Fruit fly (Drosophila melanogaster) whole organism, embryonic: ENCODE data around the gene CG44044.
A peak's percentile ranks its signal among the peaks of the same experiment; 100 is the strongest.

Experiments used
- CG10431 ChIP-seq: fragments of 200-800 bp; sonication (Bioruptor generic); optimal IDR thresholded peaks from 3 replicates; lab custom pipeline; 2018; ENCODE audit warnings: missing biosample characterization, mild to moderate bottlenecking, missing genetic modification characterization
- CG15601 ChIP-seq: fragments of 200-800 bp; sonication (Bioruptor generic); optimal IDR thresholded peaks from 3 replicates; lab custom pipeline; 2019; ENCODE audit warnings: missing biosample characterization, mild to moderate bottlenecking, missing genetic modification characterization, moderate library complexity
- CG16813 ChIP-seq: fragments of 200-800 bp; sonication (Bioruptor generic); IDR thresholded peaks from 3 replicates; pipeline ENCODE4 v1.3.6; 2022; ENCODE audit warnings: missing biosample characterization, missing genetic modification characterization; ENCODE audit not compliant: partially characterized antibody
- CG17829 ChIP-seq: fragments of 200-800 bp; optimal IDR thresholded peaks from 2 replicates; lab custom pipeline; 2019; ENCODE audit warnings: missing biosample characterization, mild to moderate bottlenecking, missing genetic modification characterization, moderate library complexity
- CG18599 ChIP-seq: fragments of 200-800 bp; sonication (Bioruptor generic); optimal IDR thresholded peaks from 3 replicates; lab custom pipeline; 2017; ENCODE audit warnings: missing biosample characterization, missing genetic modification characterization, mild to moderate bottlenecking, moderate library complexity, missing genetic modification reagents
- CG33213 ChIP-seq: fragments of 200-800 bp; sonication (Bioruptor generic); optimal IDR thresholded peaks from 3 replicates; lab custom pipeline; 2016; ENCODE audit warnings: missing biosample characterization, missing genetic modification characterization
- CG3995 ChIP-seq: fragments of 200-800 bp; sonication (Bioruptor generic); optimal IDR thresholded peaks from 3 replicates; lab custom pipeline; 2016; ENCODE audit warnings: missing biosample characterization, missing genetic modification characterization
- CG6175 ChIP-seq: fragments of 200-800 bp; sonication (Bioruptor generic); IDR thresholded peaks from 3 replicates; pipeline ENCODE4 v1.3.6; 2022; ENCODE audit warnings: missing biosample characterization, missing genetic modification characterization
- CG6254 ChIP-seq: fragments of 200-800 bp; sonication (Bioruptor generic); optimal IDR thresholded peaks from 3 replicates; lab custom pipeline; 2017; ENCODE audit warnings: mild to moderate bottlenecking, missing biosample characterization, missing genetic modification reagents, missing genetic modification characterization
- CG7963 ChIP-seq: fragments of 200-800 bp; sonication (Bioruptor generic); IDR thresholded peaks from 3 replicates; pipeline ENCODE4 v1.3.6; 2022; ENCODE audit warnings: missing biosample characterization, missing genetic modification characterization; ENCODE audit not compliant: partially characterized antibody
- CG9727 ChIP-seq: fragments of 200-800 bp; sonication (Bioruptor generic); optimal IDR thresholded peaks from 3 replicates; lab custom pipeline; 2017; ENCODE audit warnings: missing biosample characterization, mild to moderate bottlenecking, missing genetic modification characterization
- Camta ChIP-seq: fragments of 200-800 bp; sonication (Bioruptor generic); optimal IDR thresholded peaks from 2 replicates; lab custom pipeline; 2016; ENCODE audit warnings: missing biosample characterization, missing genetic modification characterization
- CkIIα-i1 ChIP-seq: fragments of 200-800 bp; sonication (Bioruptor generic); IDR thresholded peaks from 2 replicates; pipeline ENCODE4 v1.3.6; 2022; ENCODE audit warnings: missing biosample characterization, missing genetic modification characterization
- Deaf1 ChIP-seq: fragments of 200-800 bp; optimal IDR thresholded peaks from 3 replicates; lab custom pipeline; 2019; ENCODE audit warnings: missing biosample characterization, mild to moderate bottlenecking, missing genetic modification characterization, moderate library complexity
- Doc3 ChIP-seq: fragments of 200-800 bp; sonication (Bioruptor generic); IDR thresholded peaks from 3 replicates; pipeline ENCODE4 v1.3.6; 2022; ENCODE audit warnings: missing biosample characterization, missing genetic modification characterization; ENCODE audit not compliant: partially characterized antibody
- E2f2 ChIP-seq: fragments of 200-800 bp; sonication (Bioruptor generic); IDR thresholded peaks from 2 replicates; pipeline ENCODE4 v1.3.6; 2022; ENCODE audit warnings: missing biosample characterization, missing genetic modification characterization
- Fer1 ChIP-seq: fragments of 200-800 bp; sonication (Bioruptor generic); optimal IDR thresholded peaks from 2 replicates; lab custom pipeline; 2017; ENCODE audit warnings: missing biosample characterization, mild to moderate bottlenecking, missing genetic modification characterization
- Hey ChIP-seq: fragments of 200-800 bp; sonication (Bioruptor generic); optimal IDR thresholded peaks from 3 replicates; lab custom pipeline; 2018; ENCODE audit warnings: missing biosample characterization, mild to moderate bottlenecking, missing genetic modification characterization
- Hr78 ChIP-seq, 2 experiments: fragments of 200-800 bp in 1 of 2; fragments of >200 bp in 1 of 2; sonication (Bioruptor generic) in 1 of 2; optimal IDR thresholded peaks; 2 replicates each; lab custom pipeline; 2017 to 2019; ENCODE audit warnings: missing biosample characterization in 2 of 2, missing genetic modification characterization in 2 of 2, mild to moderate bottlenecking in 1 of 2, moderate library complexity in 1 of 2
- Lim3 ChIP-seq: fragments of 200-800 bp; sonication (Bioruptor generic); IDR thresholded peaks from 2 replicates; pipeline ENCODE4 v1.3.6; 2022; ENCODE audit warnings: missing biosample characterization, missing genetic modification characterization
- Meics ChIP-seq: fragments of 200-800 bp; sonication (Bioruptor generic); optimal IDR thresholded peaks from 2 replicates; lab custom pipeline; 2017; ENCODE audit warnings: missing biosample characterization, mild to moderate bottlenecking, missing genetic modification characterization
- NK7.1 ChIP-seq: fragments of 200-800 bp; sonication (Bioruptor generic); optimal IDR thresholded peaks from 3 replicates; lab custom pipeline; 2016; ENCODE audit warnings: missing biosample characterization, missing genetic modification characterization
- Scr ChIP-seq: fragments of 200-800 bp; sonication (Bioruptor generic); IDR thresholded peaks from 2 replicates; pipeline ENCODE4 v1.3.6; 2022; ENCODE audit warnings: missing biosample characterization, missing genetic modification characterization; ENCODE audit not compliant: partially characterized antibody
- Sry-δ ChIP-seq: fragments of 200-800 bp; sonication (Bioruptor generic); optimal IDR thresholded peaks from 2 replicates; lab custom pipeline; 2016; ENCODE audit warnings: missing biosample characterization, missing genetic modification characterization
- Tbp ChIP-seq: fragments of >200 bp; optimal IDR thresholded peaks from 2 replicates; lab custom pipeline; 2018; ENCODE audit warnings: missing biosample characterization, missing genetic modification characterization
- Trl ChIP-seq, 3 experiments: fragments of >200 bp in 2 of 3; fragments of 200-800 bp in 1 of 3; sonication (Bioruptor generic) in 1 of 3; optimal IDR thresholded peaks; 2 replicates in 1 of 3; 3 replicates in 2 of 3; lab custom pipeline; 2016 to 2017; ENCODE audit warnings: missing biosample characterization in 1 of 3, missing genetic modification characterization in 1 of 3
- Vsx1 ChIP-seq: fragments of 200-800 bp; sonication (Bioruptor generic); optimal IDR thresholded peaks from 2 replicates; lab custom pipeline; 2017; ENCODE audit warnings: missing biosample characterization, mild to moderate bottlenecking, missing genetic modification characterization, missing genetic modification reagents
- Xrp1 ChIP-seq: fragments of 200-800 bp; sonication (Bioruptor generic); IDR thresholded peaks from 2 replicates; pipeline ENCODE4 v1.3.6; 2022; ENCODE audit warnings: missing biosample characterization, missing genetic modification characterization
- ac ChIP-seq: fragments of 200-800 bp; sonication (Bioruptor generic); optimal IDR thresholded peaks from 3 replicates; lab custom pipeline; 2017; ENCODE audit warnings: missing biosample characterization, mild to moderate bottlenecking, missing genetic modification characterization
- amos ChIP-seq: fragments of 200-800 bp; sonication (Bioruptor generic); IDR thresholded peaks from 2 replicates; pipeline ENCODE4 v1.3.6; 2022; ENCODE audit warnings: missing biosample characterization, missing genetic modification characterization; ENCODE audit not compliant: partially characterized antibody
- cad ChIP-seq: fragments of >200 bp; optimal IDR thresholded peaks from 2 replicates; lab custom pipeline; 2017; ENCODE audit warnings: missing biosample characterization, missing genetic modification characterization
- caup ChIP-seq: fragments of 200-800 bp; sonication (Bioruptor generic); optimal IDR thresholded peaks from 3 replicates; lab custom pipeline; 2017; ENCODE audit warnings: missing biosample characterization, mild to moderate bottlenecking, missing genetic modification characterization, moderate library complexity; ENCODE audit not compliant: severe bottlenecking
- corto ChIP-seq: fragments of 200-800 bp; sonication (Bioruptor generic); optimal IDR thresholded peaks from 2 replicates; lab custom pipeline; 2016; ENCODE audit warnings: missing biosample characterization, mild to moderate bottlenecking, missing genetic modification characterization, moderate library complexity
- crol ChIP-seq: fragments of 200-800 bp; sonication (Bioruptor generic); IDR thresholded peaks from 2 replicates; pipeline ENCODE4 v1.3.6; 2022; ENCODE audit warnings: missing biosample characterization, missing genetic modification characterization
- dan ChIP-seq: fragments of 200-800 bp; sonication (Bioruptor generic); IDR thresholded peaks from 2 replicates; pipeline ENCODE4 v1.3.6; 2022; ENCODE audit warnings: missing biosample characterization, missing genetic modification characterization
- eyg ChIP-seq: fragments of 200-800 bp; sonication (Bioruptor generic); optimal IDR thresholded peaks from 3 replicates; lab custom pipeline; 2016; ENCODE audit warnings: missing biosample characterization, missing genetic modification characterization
- gem ChIP-seq: fragments of 200-800 bp; sonication (Bioruptor generic); optimal IDR thresholded peaks from 2 replicates; lab custom pipeline; 2019; ENCODE audit warnings: missing biosample characterization, mild to moderate bottlenecking, missing genetic modification characterization, moderate library complexity
- grn ChIP-seq: fragments of 200-800 bp; sonication (Bioruptor generic); optimal IDR thresholded peaks from 3 replicates; lab custom pipeline; 2017; ENCODE audit warnings: missing biosample characterization, missing genetic modification characterization
- ham ChIP-seq: fragments of 200-800 bp; sonication (Bioruptor generic); IDR thresholded peaks from 2 replicates; pipeline ENCODE4 v1.3.6; 2022; ENCODE audit warnings: missing biosample characterization, missing genetic modification characterization
- hth ChIP-seq: fragments of >200 bp; optimal IDR thresholded peaks from 2 replicates; lab custom pipeline; 2017; ENCODE audit warnings: inconsistent platforms
- jing ChIP-seq: fragments of 200-800 bp; sonication (Bioruptor generic); optimal IDR thresholded peaks from 2 replicates; lab custom pipeline; 2018; ENCODE audit warnings: missing biosample characterization, mild to moderate bottlenecking, missing genetic modification characterization
- nmo ChIP-seq: fragments of 200-800 bp; sonication (Bioruptor generic); optimal IDR thresholded peaks from 2 replicates; lab custom pipeline; 2018; ENCODE audit warnings: missing biosample characterization, mild to moderate bottlenecking, missing genetic modification characterization, moderate library complexity
- ranshi ChIP-seq: fragments of 200-800 bp; sonication (Bioruptor generic); IDR thresholded peaks from 2 replicates; pipeline ENCODE4 v1.3.6; 2022; ENCODE audit warnings: missing biosample characterization, missing genetic modification characterization
- row ChIP-seq: fragments of 200-800 bp; sonication (Bioruptor generic); IDR thresholded peaks from 3 replicates; pipeline ENCODE4 v1.3.6; 2022; ENCODE audit warnings: missing biosample characterization, missing genetic modification characterization
- sima ChIP-seq: fragments of 200-800 bp; sonication (Bioruptor generic); optimal IDR thresholded peaks from 2 replicates; lab custom pipeline; 2016; ENCODE audit warnings: missing biosample characterization, missing genetic modification characterization
- tll ChIP-seq, 2 experiments: fragments of 200-800 bp in 1 of 2; fragments of >200 bp in 1 of 2; sonication (Bioruptor generic) in 1 of 2; optimal IDR thresholded peaks; 2 replicates each; lab custom pipeline; 2017 to 2019; ENCODE audit warnings: missing biosample characterization in 2 of 2, missing genetic modification characterization in 2 of 2, mild to moderate bottlenecking in 1 of 2, moderate library complexity in 1 of 2
- usp ChIP-seq: fragments of >200 bp; optimal IDR thresholded peaks from 2 replicates; lab custom pipeline; 2017; ENCODE audit warnings: missing biosample characterization, missing genetic modification characterization
- zen2 ChIP-seq: fragments of 200-800 bp; sonication (Bioruptor generic); IDR thresholded peaks from 3 replicates; pipeline ENCODE4 v1.3.6; 2022; ENCODE audit warnings: missing biosample characterization, missing genetic modification characterization; ENCODE audit not compliant: partially characterized antibody

Gene CG44044

dm6 chr3R:16309302-16310080, 12.1 kb upstream of the CG44044 start (continued):
- TF ChIP-seq tll (GFP tag; optimal IDR thresholded peaks at IDR 0.05; lab: Kevin White, UChicago) (no peak), caup (GFP tag; lab: Kevin White, UChicago) (no peak), Camta (GFP tag; lab: Kevin White, UChicago) (no peak), Vsx1 (GFP tag; lab: Kevin White, UChicago) (no peak), Doc3 (no peak), ranshi (GFP tag; lab: Robert Waterston, UW) (no peak), CkIIα-i1 (GFP tag; lab: Robert Waterston, UW) (no peak), jing (no peak), CG33213 (GFP tag; lab: Kevin White, UChicago) (no peak), CG18599 (GFP tag; lab: Kevin White, UChicago) (peak; percentile 33), Hr78 (GFP tag; optimal IDR thresholded peaks at IDR 0.05; lab: Kevin White, UChicago) (no peak), CG3995 (GFP tag; lab: Kevin White, UChicago) (no peak), CG6175 (GFP tag; lab: Robert Waterston, UW) (peak; percentile 35; the same call in 1 of the 3 replicates), grn (GFP tag; lab: Kevin White, UChicago) (peak; percentile 70), sima (GFP tag; lab: Kevin White, UChicago) (no peak), CG7963 (GFP tag; lab: Robert Waterston, UW) (0 out of 3 replicates have a peak, but pooled peaks have one; percentile 31), NK7.1 (no peak), CG6254 (GFP tag; lab: Kevin White, UChicago) (no peak), Xrp1 (GFP tag; lab: Robert Waterston, UW) (no peak), Lim3 (GFP tag; lab: Robert Waterston, UW) (no peak), Tbp (GFP tag; lab: Kevin White, UChicago) (no peak), Meics (GFP tag; lab: Kevin White, UChicago) (peak; percentile 47), CG17829 (tag; lab: Kevin White, UChicago) (no peak), ac (GFP tag; lab: Kevin White, UChicago) (no peak), Deaf1 (tag; lab: Kevin White, UChicago) (no peak), amos (GFP tag; lab: Robert Waterston, UW) (no peak), corto (GFP tag; lab: Kevin White, UChicago) (no peak), CG15601 (tag; lab: Kevin White, UChicago) (no peak), ham (GFP tag; lab: Robert Waterston, UW) (no peak), dan (no peak), Fer1 (GFP tag; lab: Kevin White, UChicago) (no peak), row (peak; percentile 67), hth (lab: Kevin White, UChicago) (no peak), gem (tag; lab: Kevin White, UChicago) (peak; percentile 30), Scr (GFP tag; lab: Robert Waterston, UW) (no peak), nmo (GFP tag; lab: Kevin White, UChicago) (no peak), E2f2 (peak; percentile 24; the same call in 1 of the 2 replicates), Trl (optimal IDR thresholded peaks at IDR 0.05; lab: Kevin White, UChicago) (no peak), Trl (GFP tag; optimal IDR thresholded peaks at IDR 0.05; lab: Kevin White, UChicago) (peak; percentile 11), zen2 (GFP tag; lab: Robert Waterston, UW) (0 out of 3 replicates have a peak, but pooled peaks have one; percentile 9), CG9727 (GFP tag; lab: Kevin White, UChicago) (peak; percentile 7), CG16813 (GFP tag; lab: Robert Waterston, UW) (no peak), cad (GFP tag; lab: Kevin White, UChicago) (no peak), Hey (no peak), crol (GFP tag; lab: Robert Waterston, UW) (no peak; the same call in 1 of the 2 replicates), CG10431 (no peak), usp (GFP tag; lab: Kevin White, UChicago) (no peak), Sry-δ (GFP tag; lab: Kevin White, UChicago) (peak; percentile 12), eyg (peak; percentile 26)
